Worm (Caenorhabditis elegans) whole organism, L4 larva: Measurements from ENCODE around the gene srw-15.

Experiments
- F10B5.3 ChIP-seq: sonication (generic microtip); optimal IDR thresholded peaks from 2 replicates; lab custom pipeline; 2016; ENCODE audit warnings: mild to moderate bottlenecking, missing genetic modification characterization, missing compliant biosample characterization
- F26F4.8 ChIP-seq: fragments of 200-800 bp; sonication (Bioruptor generic); conservative IDR thresholded peaks from 2 replicates; pipeline ENCODE4 v1.3.6; 2022; ENCODE audit warnings: missing genetic modification characterization, missing compliant biosample characterization
- egl-27 ChIP-seq: sonication (generic microtip); optimal IDR thresholded peaks from 3 replicates; lab custom pipeline; 2017; ENCODE audit warnings: missing biosample characterization, missing genetic modification reagents, missing genetic modification characterization
- fkh-10 ChIP-seq: fragments of 150-350 bp; optimal IDR thresholded peaks from 2 replicates; lab custom pipeline; 2014; ENCODE audit warnings: missing biosample characterization, missing genetic modification reagents, missing genetic modification characterization
- mdt-29 ChIP-seq: fragments of 200-800 bp; sonication (Bioruptor generic); IDR thresholded peaks from 2 replicates; pipeline ENCODE4 v1.3.6; 2022; ENCODE audit warnings: missing genetic modification reagents, missing genetic modification characterization, missing compliant biosample characterization
- nhr-237 ChIP-seq: sonication (generic microtip); optimal IDR thresholded peaks from 2 replicates; lab custom pipeline; 2017; ENCODE audit warnings: missing biosample characterization, missing genetic modification characterization
- pha-4 ChIP-seq, 2 experiments: fragments of 150-350 bp in 1 of 2; fragments of 200-800 bp in 1 of 2; sonication (Bioruptor generic) in 1 of 2; IDR thresholded peaks in 1 of 2; optimal IDR thresholded peaks in 1 of 2; 2 replicates each; pipeline versions ENCODE4 v1.3.6 to Lab custom; 2014 to 2022; ENCODE audit warnings: missing genetic modification characterization in 2 of 2, missing genetic modification reagents in 2 of 2, missing biosample characterization in 1 of 2, missing compliant biosample characterization in 1 of 2

- TF ChIP-seq fkh-10 (GFP tag; lab: Kevin White, UChicago) = no peak
- no peak for TF ChIP-seq pha-4 (GFP tag; IDR thresholded peaks at IDR 0.05; lab: Robert Waterston, UW)
- TF ChIP-seq pha-4 (tag; optimal IDR thresholded peaks at IDR 0.05; lab: Kevin White, UChicago) = no peak
- no peak for TF ChIP-seq F10B5.3 (tag; lab: Kevin White, UChicago)
- no peak for TF ChIP-seq nhr-237
- no peak for TF ChIP-seq mdt-29
- no peak for TF ChIP-seq egl-27
- TF ChIP-seq F26F4.8 (GFP tag; lab: Robert Waterston, UW) = no peak
These were observed 32.4 kb upstream of the srw-15 start, which contains the start of gene srw-1 for ce11 chrV:15197955-15198354.
